Fruit fly (Drosophila melanogaster) whole organism, embryonic: ENCODE results near the gene GAPsec.
A peak's percentile ranks its signal among the peaks of the same experiment; 100 is the strongest.

ENCODE experiments used
- CG1024 ChIP-seq: fragments of 200-800 bp; sonication (Bioruptor generic); IDR thresholded peaks from 2 replicates; pipeline ENCODE4 v1.3.6; 2022; ENCODE audit warnings: missing biosample characterization, missing genetic modification characterization
- CG10366 ChIP-seq: fragments of 200-800 bp; sonication (Bioruptor generic); IDR thresholded peaks from 2 replicates; pipeline ENCODE4 v1.3.6; 2022; ENCODE audit warnings: missing biosample characterization, missing genetic modification characterization
- CG13123 ChIP-seq: fragments of 200-800 bp; sonication (Bioruptor generic); optimal IDR thresholded peaks from 2 replicates; lab custom pipeline; 2016; ENCODE audit warnings: missing biosample characterization, missing genetic modification characterization
- CG13894 ChIP-seq: fragments of 200-800 bp; sonication (Bioruptor generic); optimal IDR thresholded peaks from 3 replicates; lab custom pipeline; 2018; ENCODE audit warnings: missing biosample characterization, mild to moderate bottlenecking, missing genetic modification characterization, moderate library complexity
- CG14710 ChIP-seq: fragments of 200-800 bp; sonication (Bioruptor generic); optimal IDR thresholded peaks from 3 replicates; lab custom pipeline; 2019; ENCODE audit warnings: missing biosample characterization, mild to moderate bottlenecking, missing genetic modification characterization, moderate library complexity
- CG15011 ChIP-seq: fragments of 200-800 bp; sonication (Bioruptor generic); optimal IDR thresholded peaks from 3 replicates; lab custom pipeline; 2018; ENCODE audit warnings: missing biosample characterization, mild to moderate bottlenecking, missing genetic modification characterization
- CG15479 ChIP-seq: fragments of 200-800 bp; sonication (Bioruptor generic); optimal IDR thresholded peaks from 3 replicates; lab custom pipeline; 2019; ENCODE audit warnings: missing biosample characterization, mild to moderate bottlenecking, missing genetic modification characterization, moderate library complexity
- CG1647 ChIP-seq: fragments of 200-800 bp; sonication (Bioruptor generic); optimal IDR thresholded peaks from 3 replicates; lab custom pipeline; 2016; ENCODE audit warnings: missing biosample characterization, missing genetic modification characterization
- CG17186 ChIP-seq: fragments of 200-800 bp; sonication (Bioruptor generic); optimal IDR thresholded peaks from 3 replicates; lab custom pipeline; 2017; ENCODE audit warnings: missing biosample characterization, missing genetic modification reagents, missing genetic modification characterization
- CG17359 ChIP-seq: fragments of 200-800 bp; sonication (Bioruptor generic); optimal IDR thresholded peaks from 3 replicates; lab custom pipeline; 2018; ENCODE audit warnings: missing biosample characterization, mild to moderate bottlenecking, missing genetic modification characterization, moderate library complexity
- CG2129 ChIP-seq: fragments of 200-800 bp; sonication (Bioruptor generic); IDR thresholded peaks from 2 replicates; pipeline ENCODE4 v1.3.6; 2022; ENCODE audit warnings: missing biosample characterization, missing genetic modification characterization; ENCODE audit not compliant: partially characterized antibody
- CG30403 ChIP-seq: fragments of 200-800 bp; sonication (Bioruptor generic); optimal IDR thresholded peaks from 3 replicates; lab custom pipeline; 2016; ENCODE audit warnings: missing biosample characterization, missing genetic modification characterization
- CG31224 ChIP-seq: fragments of 200-800 bp; sonication (Bioruptor generic); IDR thresholded peaks from 2 replicates; pipeline ENCODE4 v1.3.6; 2022; ENCODE audit warnings: missing biosample characterization, missing genetic modification characterization
- CG34376 ChIP-seq: fragments of 200-800 bp; sonication (Bioruptor generic); optimal IDR thresholded peaks from 2 replicates; lab custom pipeline; 2018; ENCODE audit warnings: missing biosample characterization, mild to moderate bottlenecking, missing genetic modification characterization
- CG3838 ChIP-seq: fragments of 200-800 bp; sonication (Bioruptor generic); optimal IDR thresholded peaks from 3 replicates; lab custom pipeline; 2016; ENCODE audit warnings: missing biosample characterization, missing genetic modification characterization
- CG4360 ChIP-seq: fragments of 200-800 bp; sonication (Bioruptor generic); IDR thresholded peaks from 2 replicates; pipeline ENCODE4 v1.3.6; 2022; ENCODE audit warnings: missing biosample characterization, missing genetic modification characterization
- CG4424 ChIP-seq: fragments of 200-800 bp; sonication (Bioruptor generic); optimal IDR thresholded peaks from 3 replicates; lab custom pipeline; 2016; ENCODE audit warnings: missing biosample characterization, missing genetic modification characterization
- CG6254 ChIP-seq: fragments of 200-800 bp; sonication (Bioruptor generic); optimal IDR thresholded peaks from 3 replicates; lab custom pipeline; 2017; ENCODE audit warnings: mild to moderate bottlenecking, missing biosample characterization, missing genetic modification reagents, missing genetic modification characterization
- CG6683 ChIP-seq: fragments of 200-800 bp; sonication (Bioruptor generic); optimal IDR thresholded peaks from 2 replicates; lab custom pipeline; 2017; ENCODE audit warnings: missing biosample characterization, mild to moderate bottlenecking, missing genetic modification characterization, missing genetic modification reagents
- CG7372 ChIP-seq: fragments of 200-800 bp; sonication (Bioruptor generic); IDR thresholded peaks from 2 replicates; pipeline ENCODE4 v1.3.6; 2022; ENCODE audit warnings: missing biosample characterization, missing genetic modification characterization
- CG9817 ChIP-seq: fragments of 200-800 bp; sonication (Bioruptor generic); optimal IDR thresholded peaks from 2 replicates; lab custom pipeline; 2018; ENCODE audit warnings: missing biosample characterization, mild to moderate bottlenecking, missing genetic modification characterization, moderate library complexity
- Chrac-16 ChIP-seq: fragments of 200-800 bp; sonication (Bioruptor generic); optimal IDR thresholded peaks from 3 replicates; lab custom pipeline; 2016; ENCODE audit warnings: missing biosample characterization, missing genetic modification characterization
- Eip74EF ChIP-seq, 2 experiments: fragments of 200-800 bp in 1 of 2; fragments of >200 bp in 1 of 2; sonication (Bioruptor generic) in 1 of 2; optimal IDR thresholded peaks; 2 replicates each; lab custom pipeline; 2017 to 2019; ENCODE audit warnings: missing biosample characterization in 2 of 2, missing genetic modification characterization in 2 of 2, mild to moderate bottlenecking in 1 of 2, moderate library complexity in 1 of 2
- Hand ChIP-seq: fragments of 200-800 bp; sonication (Bioruptor generic); optimal IDR thresholded peaks from 2 replicates; lab custom pipeline; 2017; ENCODE audit warnings: mild to moderate bottlenecking, missing biosample characterization, missing genetic modification reagents, missing genetic modification characterization
- Hmr ChIP-seq: fragments of 200-800 bp; sonication (Bioruptor generic); optimal IDR thresholded peaks from 3 replicates; lab custom pipeline; 2017; ENCODE audit warnings: mild to moderate bottlenecking, missing biosample characterization, missing genetic modification reagents, missing genetic modification characterization
- Jarid2 ChIP-seq: fragments of 200-800 bp; sonication (Bioruptor generic); optimal IDR thresholded peaks from 3 replicates; lab custom pipeline; 2017; ENCODE audit warnings: mild to moderate bottlenecking, missing biosample characterization, missing genetic modification reagents, missing genetic modification characterization
- MBD-R2 ChIP-seq: fragments of 200-800 bp; sonication (Bioruptor generic); IDR thresholded peaks from 2 replicates; pipeline ENCODE4 v1.3.6; 2022; ENCODE audit warnings: missing biosample characterization, missing genetic modification characterization
- Myb ChIP-seq: fragments of 200-800 bp; sonication (Bioruptor generic); optimal IDR thresholded peaks from 2 replicates; lab custom pipeline; 2016; ENCODE audit warnings: missing biosample characterization, missing genetic modification characterization
- Oli ChIP-seq: fragments of 200-800 bp; sonication (Bioruptor generic); optimal IDR thresholded peaks from 2 replicates; lab custom pipeline; 2018; ENCODE audit warnings: missing biosample characterization, mild to moderate bottlenecking, missing genetic modification characterization, moderate library complexity
- Rfx ChIP-seq: fragments of 200-800 bp; sonication (Bioruptor generic); IDR thresholded peaks from 2 replicates; pipeline ENCODE4 v1.3.6; 2022; ENCODE audit warnings: missing biosample characterization, missing genetic modification characterization
- Sox102F ChIP-seq: fragments of 200-800 bp; sonication (Bioruptor generic); optimal IDR thresholded peaks from 2 replicates; lab custom pipeline; 2018; ENCODE audit warnings: missing biosample characterization, mild to moderate bottlenecking, missing genetic modification characterization, moderate library complexity
- TFAM ChIP-seq: fragments of 200-800 bp; sonication (Bioruptor generic); optimal IDR thresholded peaks from 2 replicates; lab custom pipeline; 2017; ENCODE audit warnings: missing biosample characterization, missing genetic modification characterization, inconsistent platforms
- bab2 ChIP-seq: fragments of 200-800 bp; sonication (Bioruptor generic); optimal IDR thresholded peaks from 2 replicates; lab custom pipeline; 2016; ENCODE audit warnings: missing biosample characterization, missing genetic modification characterization
- btn ChIP-seq: fragments of 200-800 bp; sonication (Bioruptor generic); optimal IDR thresholded peaks from 2 replicates; lab custom pipeline; 2016; ENCODE audit warnings: missing biosample characterization, missing genetic modification characterization
- chinmo ChIP-seq: fragments of 200-800 bp; sonication (Bioruptor generic); IDR thresholded peaks from 4 replicates; pipeline ENCODE4 v1.3.6; 2022; ENCODE audit warnings: missing biosample characterization, missing genetic modification characterization; ENCODE audit not compliant: partially characterized antibody
- chm ChIP-seq: fragments of 200-800 bp; sonication (Bioruptor generic); IDR thresholded peaks from 2 replicates; pipeline ENCODE4 v1.3.6; 2022; ENCODE audit warnings: missing biosample characterization, missing genetic modification characterization
- danr ChIP-seq: fragments of 200-800 bp; sonication (Bioruptor generic); IDR thresholded peaks from 2 replicates; pipeline ENCODE4 v1.3.6; 2022; ENCODE audit warnings: missing biosample characterization, missing genetic modification characterization
- dimm ChIP-seq: fragments of 200-800 bp; sonication (Bioruptor generic); IDR thresholded peaks from 2 replicates; pipeline ENCODE4 v1.3.6; 2022; ENCODE audit warnings: missing biosample characterization, missing genetic modification characterization
- dmrt99B ChIP-seq: fragments of 200-800 bp; sonication (Bioruptor generic); optimal IDR thresholded peaks from 2 replicates; lab custom pipeline; 2018; ENCODE audit warnings: missing biosample characterization, mild to moderate bottlenecking, missing genetic modification characterization, moderate library complexity
- en ChIP-seq: fragments of 200-800 bp; sonication (Bioruptor generic); optimal IDR thresholded peaks from 2 replicates; lab custom pipeline; 2016; ENCODE audit warnings: missing biosample characterization, missing genetic modification characterization
- fd64A ChIP-seq: fragments of 200-800 bp; sonication (Bioruptor generic); optimal IDR thresholded peaks from 3 replicates; lab custom pipeline; 2018; ENCODE audit warnings: missing biosample characterization, mild to moderate bottlenecking, missing genetic modification characterization
- gt ChIP-seq: fragments of 200-800 bp; sonication (Bioruptor generic); IDR thresholded peaks from 2 replicates; pipeline ENCODE4 v1.3.6; 2022; ENCODE audit warnings: missing biosample characterization, missing genetic modification characterization
- hkb ChIP-seq, 2 experiments: fragments of 200-800 bp in 1 of 2; fragments of >200 bp in 1 of 2; sonication (Bioruptor generic) in 1 of 2; IDR thresholded peaks in 1 of 2; optimal IDR thresholded peaks in 1 of 2; 2 replicates each; pipeline versions ENCODE4 v1.3.6 to Lab custom; 2017 to 2022; ENCODE audit warnings: missing biosample characterization in 1 of 2, missing genetic modification characterization in 1 of 2
- insv ChIP-seq, 2 experiments: fragments of 200-800 bp; sonication (Bioruptor generic); optimal IDR thresholded peaks; 3 replicates each; lab custom pipeline; 2016 to 2018; ENCODE audit warnings: missing biosample characterization in 2 of 2, missing genetic modification characterization in 2 of 2
- otp ChIP-seq: fragments of 200-800 bp; sonication (Bioruptor generic); IDR thresholded peaks from 3 replicates; pipeline ENCODE4, ENCODE4 v1.3.6; 2022; ENCODE audit warnings: missing biosample characterization, missing genetic modification characterization
- sd ChIP-seq: fragments of 200-800 bp; sonication (Bioruptor generic); optimal IDR thresholded peaks from 3 replicates; lab custom pipeline; 2018; ENCODE audit warnings: missing biosample characterization, mild to moderate bottlenecking, missing genetic modification characterization, moderate library complexity
- slou ChIP-seq: fragments of 200-800 bp; sonication (Bioruptor generic); optimal IDR thresholded peaks from 3 replicates; lab custom pipeline; 2016; ENCODE audit warnings: missing biosample characterization, missing genetic modification characterization
- tio ChIP-seq: fragments of 200-800 bp; sonication (Bioruptor generic); optimal IDR thresholded peaks from 2 replicates; lab custom pipeline; 2017; ENCODE audit warnings: missing biosample characterization, missing genetic modification characterization, inconsistent platforms
- wdn ChIP-seq: fragments of 200-800 bp; sonication (Bioruptor generic); IDR thresholded peaks from 2 replicates; pipeline ENCODE4 v1.3.6; 2022; ENCODE audit warnings: missing biosample characterization, missing genetic modification characterization
- wek ChIP-seq: fragments of 200-800 bp; sonication (Bioruptor generic); optimal IDR thresholded peaks from 3 replicates; lab custom pipeline; 2018; ENCODE audit warnings: missing biosample characterization, mild to moderate bottlenecking, missing genetic modification characterization, moderate library complexity

Gene GAPsec

DNA sequence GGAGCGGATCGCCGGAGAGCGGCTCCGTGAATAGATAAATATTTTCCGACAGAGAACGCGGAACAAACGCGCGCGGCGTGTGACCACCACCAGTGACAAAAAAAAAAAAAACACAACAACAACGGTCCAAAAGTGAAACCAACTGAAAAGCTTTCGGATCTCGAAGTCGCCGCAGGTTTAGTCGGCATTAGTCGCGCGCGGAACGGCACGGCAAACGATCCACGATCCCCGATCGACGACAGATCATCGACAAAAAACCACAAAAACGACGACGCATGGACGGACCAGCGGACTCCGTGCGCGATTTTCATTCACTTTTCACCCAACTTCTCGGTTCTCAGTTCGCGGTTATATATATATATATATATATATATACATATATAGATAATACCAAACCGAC is 45.2 kb downstream of the GAPsec start (continued):
- TF ChIP-seq Oli (no peak), CG10366 (GFP tag; lab: Robert Waterston, UW) (no peak), CG15479 (GFP tag; lab: Kevin White, UChicago) (no peak), CG13894 (tag; lab: Kevin White, UChicago) (peak; percentile 16), Chrac-16 (GFP tag; lab: Kevin White, UChicago) (no peak), CG1647 (no peak), Jarid2 (peak; percentile 30), Eip74EF (GFP tag; optimal IDR thresholded peaks at IDR 0.05; lab: Kevin White, UChicago) (no peak), btn (GFP tag; lab: Kevin White, UChicago) (no peak), tio (GFP tag; lab: Kevin White, UChicago) (no peak), CG1024 (GFP tag; lab: Robert Waterston, UW) (no peak), Myb (GFP tag; lab: Kevin White, UChicago) (no peak), Rfx (0 out of 2 replicates have a peak, but pooled peaks have one; percentile 38), CG13123 (GFP tag; lab: Kevin White, UChicago) (no peak), CG7372 (GFP tag; lab: Robert Waterston, UW) (no peak), chinmo (GFP tag; lab: Robert Waterston, UW) (peak; percentile 66; the same call in 2 of the 4 replicates), CG14710 (no peak), Hmr (GFP tag; lab: Kevin White, UChicago) (peak; percentile 6), danr (no peak), bab2 (no peak), otp (no peak), MBD-R2 (GFP tag; lab: Robert Waterston, UW) (no peak), CG4360 (GFP tag; lab: Robert Waterston, UW) (no peak), en (GFP tag; lab: Kevin White, UChicago) (no peak), chm (GFP tag; lab: Robert Waterston, UW) (peak; percentile 39; the same call in 1 of the 2 replicates), CG17186 (no peak), slou (GFP tag; lab: Kevin White, UChicago) (no peak), hkb (optimal IDR thresholded peaks at IDR 0.05; lab: Kevin White, UChicago) (no peak), hkb (GFP tag; IDR thresholded peaks at IDR 0.05; lab: Robert Waterston, UW) (0 out of 2 replicates have a peak, but pooled peaks have one; percentile 25), CG6254 (no peak), CG2129 (GFP tag; lab: Robert Waterston, UW) (no peak), CG34376 (no peak), Hand (no peak), wdn (GFP tag; lab: Robert Waterston, UW) (no peak), CG6683 (GFP tag; lab: Kevin White, UChicago) (no peak), CG30403 (GFP tag; lab: Kevin White, UChicago) (no peak), wek (GFP tag; lab: Kevin White, UChicago) (no peak), dimm (GFP tag; lab: Robert Waterston, UW) (no peak), TFAM (GFP tag; lab: Kevin White, UChicago) (no peak), CG31224 (GFP tag; lab: Robert Waterston, UW) (0 out of 2 replicates have a peak, but pooled peaks have one; percentile 6), gt (GFP tag; lab: Robert Waterston, UW) (no peak), CG9817 (no peak), CG17359 (tag; lab: Kevin White, UChicago) (no peak), fd64A (no peak), sd (tag; lab: Kevin White, UChicago) (peak; percentile 33), CG3838 (no peak), CG4424 (GFP tag; lab: Kevin White, UChicago) (no peak), dmrt99B (tag; lab: Kevin White, UChicago) (no peak), CG15011 (no peak), insv (GFP tag; optimal IDR thresholded peaks at IDR 0.05; lab: Kevin White, UChicago) (no peak), Sox102F (no peak)
